Fruit fly (Drosophila melanogaster): ENCODE data around the gene CG34133.
A peak's percentile ranks its signal among the peaks of the same experiment; 100 is the strongest.

CG34133 gene

DNA sequence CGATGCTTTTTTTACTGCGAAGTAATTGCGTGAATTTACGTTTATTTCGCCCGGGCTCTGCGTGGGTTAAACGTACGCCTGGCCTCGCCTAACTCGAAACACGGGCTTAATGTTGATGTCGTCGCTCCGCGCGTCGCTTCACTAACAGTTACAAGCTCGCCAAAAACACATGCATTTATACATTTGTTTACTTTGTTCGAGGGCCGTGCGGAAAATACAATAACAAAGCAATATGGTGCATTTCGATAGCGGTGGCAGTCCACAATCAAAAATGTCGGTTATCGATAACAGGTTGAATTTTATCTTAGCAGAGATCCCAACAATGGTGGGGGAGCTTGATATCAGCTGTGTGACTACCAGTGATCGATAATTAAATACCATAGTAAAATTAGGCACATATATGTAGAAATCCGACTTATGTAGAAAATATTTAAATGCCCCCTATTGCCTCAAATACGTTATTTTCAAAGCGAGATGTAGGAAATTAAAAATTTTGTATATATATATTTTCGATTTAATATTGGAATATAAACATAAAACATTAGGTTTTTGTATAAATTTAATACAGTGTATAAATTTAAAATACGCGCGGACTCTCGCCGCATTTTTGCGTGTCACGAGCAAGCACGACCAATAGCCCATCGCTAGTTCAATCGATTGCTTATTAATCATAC lies 352 bp upstream of the CG34133 start, which contains the start of gene Zip99C (continued):
- TF ChIP-seq CG10462 (GFP tag; optimal IDR thresholded peaks at IDR 0.05) (no peak), CG18262 (tag; optimal IDR thresholded peaks at IDR 0.05) (peak; percentile 18), Gsc (GFP tag; IDR thresholded peaks at IDR 0.05) (no peak), CG10366 (GFP tag; IDR thresholded peaks at IDR 0.05) (peak; percentile 24; the same call in 1 of the 2 replicates), gem (tag; optimal IDR thresholded peaks at IDR 0.05) (peak; percentile 53), CG9727 (GFP tag; optimal IDR thresholded peaks at IDR 0.05) (peak; percentile 36), Opbp (GFP tag; IDR thresholded peaks at IDR 0.05; ENCODE audit: partially characterized antibody) (peak; percentile 89), klu (GFP tag; IDR thresholded peaks at IDR 0.05) (0 out of 2 replicates have a peak, but pooled peaks have one; percentile 10), tll (GFP tag; optimal IDR thresholded peaks at IDR 0.05) (peak in 1 of 2 experiments; percentile 18), tap (tag; optimal IDR thresholded peaks at IDR 0.05) (peak; percentile 39), zfh1 (GFP tag; IDR thresholded peaks at IDR 0.05) (peak; percentile 32; the same call in 1 of the 3 replicates), Dad (GFP tag; optimal IDR thresholded peaks at IDR 0.05) (peak; percentile 2), CG12299 (tag; optimal IDR thresholded peaks at IDR 0.05) (no peak), CG9932 (GFP tag; IDR thresholded peaks at IDR 0.05) (peak; percentile 83), amos (GFP tag; IDR thresholded peaks at IDR 0.05; ENCODE audit: partially characterized antibody) (peak; percentile 95), Dip3 (GFP tag; optimal IDR thresholded peaks at IDR 0.05) (peak; percentile 35), dm (GFP tag; optimal IDR thresholded peaks at IDR 0.05) (no peak), lilli (GFP tag; optimal IDR thresholded peaks at IDR 0.05) (peak; percentile 66), CG15269 (tag; optimal IDR thresholded peaks at IDR 0.05) (peak; percentile 35), dmrt11E (tag; optimal IDR thresholded peaks at IDR 0.05) (peak; percentile 12), CG17328 (GFP tag; IDR thresholded peaks at IDR 0.05) (no peak), bigmax (GFP tag; optimal IDR thresholded peaks at IDR 0.05) (no peak), esg (GFP tag; conservative IDR thresholded peaks at IDR 0.05) (no peak), CG34224 (GFP tag; IDR thresholded peaks at IDR 0.05; ENCODE audit: partially characterized antibody) (peak; percentile 85), CG4820 (GFP tag; optimal IDR thresholded peaks at IDR 0.05) (no peak), kni (GFP tag; optimal IDR thresholded peaks at IDR 0.05) (no peak), lola (GFP tag; optimal IDR thresholded peaks at IDR 0.05) (peak in 1 of 3 experiments; percentile 50), CG11093 (GFP tag; IDR thresholded peaks at IDR 0.05) (no peak), slbo (GFP tag; IDR thresholded peaks at IDR 0.05) (peak; percentile 63), CG13123 (GFP tag; optimal IDR thresholded peaks at IDR 0.05) (peak; percentile 21), Neu2 (GFP tag; optimal IDR thresholded peaks at IDR 0.05; ENCODE audit: borderline replicate concordance) (no peak), chn (GFP tag; optimal IDR thresholded peaks at IDR 0.05) (peak; percentile 54), CG17361 (GFP tag; IDR thresholded peaks at IDR 0.05) (peak; percentile 56; the same call in 1 of the 3 replicates), CG30403 (GFP tag; optimal IDR thresholded peaks at IDR 0.05) (peak; percentile 59), Chrac-16 (GFP tag; optimal IDR thresholded peaks at IDR 0.05) (peak; percentile 26), CG11398 (GFP tag; optimal IDR thresholded peaks at IDR 0.05) (no peak), crc (GFP tag; optimal IDR thresholded peaks at IDR 0.05) (no peak), ranshi (GFP tag; IDR thresholded peaks at IDR 0.05) (peak; percentile 51; the same call in 1 of the 2 replicates), Blimp-1 (GFP tag; optimal IDR thresholded peaks at IDR 0.05) (no peak), Nf-YC (tag; optimal IDR thresholded peaks at IDR 0.05) (peak; percentile 62), CG8281 (tag; optimal IDR thresholded peaks at IDR 0.05) (no peak), CG8765 (GFP tag; IDR thresholded peaks at IDR 0.05) (no peak), unpg (GFP tag; optimal IDR thresholded peaks at IDR 0.05) (peak; percentile 31), CG10654 (GFP tag; optimal IDR thresholded peaks at IDR 0.05) (peak; percentile 8), CG7987 (GFP tag; optimal IDR thresholded peaks at IDR 0.05) (peak; percentile 17), trh (GFP tag; optimal IDR thresholded peaks at IDR 0.05) (no peak), nom (GFP tag; optimal IDR thresholded peaks at IDR 0.05) (peak; percentile 32), BEAF-32 (GFP tag; optimal IDR thresholded peaks at IDR 0.05) (peak; percentile 94)
